Worm (Caenorhabditis elegans): ENCODE measurements around the gene lido-11.

The lido-11 gene

ce11 chrII:3045422-3045821, 41.7 kb downstream of the lido-11 start:
- TF ChIP-seq elt-3 (tag; optimal IDR thresholded peaks at IDR 0.05), result no peak

ce11 chrII:3045875-3046274, 42.1 kb downstream of the lido-11 start, which contains the start of gene sri-30:
sri-30 (plus strand) TSS chrII:3046175.
- no peak for TF ChIP-seq egl-27 (tag; optimal IDR thresholded peaks at IDR 0.05)
- TF ChIP-seq mml-1 (tag; optimal IDR thresholded peaks at IDR 0.05), result no peak
- TF ChIP-seq nhr-67 (tag; optimal IDR thresholded peaks at IDR 0.05), result no peak
- TF ChIP-seq R02D3.7 (tag; optimal IDR thresholded peaks at IDR 0.05), result no peak
- no peak for TF ChIP-seq aly-2 (tag; optimal IDR thresholded peaks at IDR 0.05)
- TF ChIP-seq nhr-77 (tag; optimal IDR thresholded peaks at IDR 0.05), result no peak
- no peak for TF ChIP-seq ceh-28 (tag; optimal IDR thresholded peaks at IDR 0.05)
- no peak for TF ChIP-seq elt-1 (tag; optimal IDR thresholded peaks at IDR 0.05)
- no peak for TF ChIP-seq lin-39 (tag; optimal IDR thresholded peaks at IDR 0.05)
- TF ChIP-seq nhr-23 (tag; optimal IDR thresholded peaks at IDR 0.05), result no peak
- no peak for TF ChIP-seq fkh-10 (GFP tag; optimal IDR thresholded peaks at IDR 0.05)
- TF ChIP-seq lin-15B (tag; optimal IDR thresholded peaks at IDR 0.05), result no peak
- TF ChIP-seq fos-1 (tag; optimal IDR thresholded peaks at IDR 0.05), result no peak
- no peak for TF ChIP-seq nhr-76 (tag; optimal IDR thresholded peaks at IDR 0.05)
- no peak for TF ChIP-seq ceh-16 (tag; optimal IDR thresholded peaks at IDR 0.05)
- no peak for TF ChIP-seq eor-1 (tag; optimal IDR thresholded peaks at IDR 0.05)
- TF ChIP-seq egl-5 (tag; optimal IDR thresholded peaks at IDR 0.05), result no peak
- no peak for TF ChIP-seq nhr-28 (tag; optimal IDR thresholded peaks at IDR 0.05)
- no peak for TF ChIP-seq mdl-1 (tag; optimal IDR thresholded peaks at IDR 0.05)
- TF ChIP-seq nhr-237 (tag; optimal IDR thresholded peaks at IDR 0.05), result no peak

- TF ChIP-seq nhr-43 (tag; optimal IDR thresholded peaks at IDR 0.05; ENCODE audit: poor library complexity, severe bottlenecking), result no peak
- no peak for TF ChIP-seq sea-2 (GFP tag; optimal IDR thresholded peaks at IDR 0.05)
- TF ChIP-seq ceh-28 (tag; optimal IDR thresholded peaks at IDR 0.05), result no peak
- TF ChIP-seq nhr-11 (tag; optimal IDR thresholded peaks at IDR 0.05), result no peak
- no peak for TF ChIP-seq ceh-16 (tag; optimal IDR thresholded peaks at IDR 0.05)
- no peak for TF ChIP-seq ztf-11 (tag; optimal IDR thresholded peaks at IDR 0.05)
- no peak for TF ChIP-seq elt-2 (tag; optimal IDR thresholded peaks at IDR 0.05)
- TF ChIP-seq elt-1 (tag; optimal IDR thresholded peaks at IDR 0.05), result no peak
- no peak for TF ChIP-seq unc-62 (GFP tag; optimal IDR thresholded peaks at IDR 0.05)
- no peak for TF ChIP-seq lin-15B (tag; optimal IDR thresholded peaks at IDR 0.05)
- TF ChIP-seq nfya-1 (tag; optimal IDR thresholded peaks at IDR 0.05; ENCODE audit: insufficient read depth), result no peak
Observed at ce11 chrII:3048378-3048777, 44.6 kb downstream of the lido-11 start, which contains the start of gene sri-28. sri-28 (plus strand) TSS chrII:3048678.

ce11 chrII:3048989-3049388, 45.2 kb downstream of the lido-11 start:
- TF ChIP-seq mml-1 (tag; optimal IDR thresholded peaks at IDR 0.05), result no peak
- TF ChIP-seq jun-1 (tag; optimal IDR thresholded peaks at IDR 0.05), result no peak

ce11 chrII:3050703-3051102, 46.9 kb downstream of the lido-11 start, which contains the start of gene sri-31:
sri-31 (plus strand) TSS chrII:3051003.
- TF ChIP-seq elt-3 (tag; optimal IDR thresholded peaks at IDR 0.05) (no peak), nhr-28 (tag; optimal IDR thresholded peaks at IDR 0.05) (no peak), pha-4 (tag; optimal IDR thresholded peaks at IDR 0.05) (no peak), skn-1 (tag; optimal IDR thresholded peaks at IDR 0.05) (no peak), fos-1 (tag; optimal IDR thresholded peaks at IDR 0.05) (no peak), mdl-1 (tag; optimal IDR thresholded peaks at IDR 0.05) (no peak), ceh-28 (tag; optimal IDR thresholded peaks at IDR 0.05) (no peak), unc-39 (tag; optimal IDR thresholded peaks at IDR 0.05) (no peak), nhr-12 (tag; optimal IDR thresholded peaks at IDR 0.05) (no peak), jun-1 (tag; optimal IDR thresholded peaks at IDR 0.05) (no peak), snpc-4 (tag; optimal IDR thresholded peaks at IDR 0.05) (no peak), unc-62 (GFP tag; optimal IDR thresholded peaks at IDR 0.05) (no peak), ama-1 (optimal IDR thresholded peaks at IDR 0.05) (no peak)
